Worm (Caenorhabditis elegans): ENCODE measurements around the gene nhr-163.

ce11 chrV:7003850-7004249 is 18.0 kb upstream of the nhr-163 start, which contains the start of gene srab-4:
- no peak for TF ChIP-seq elt-3 (tag; optimal IDR thresholded peaks at IDR 0.05)
- TF ChIP-seq ceh-8 (GFP tag; optimal IDR thresholded peaks at IDR 0.05) = no peak
- no peak for TF ChIP-seq sox-4 (tag; optimal IDR thresholded peaks at IDR 0.05)
- no peak for TF ChIP-seq C34B4.2 (tag; optimal IDR thresholded peaks at IDR 0.05)
- TF ChIP-seq nhr-76 (tag; optimal IDR thresholded peaks at IDR 0.05) = no peak
- no peak for TF ChIP-seq lin-39 (tag; optimal IDR thresholded peaks at IDR 0.05)

Measured in whole organism, L1 larva.